Fruit fly (Drosophila melanogaster) S2 (cell line): ENCODE measurements around the gene CG13634.

Experiments
- CG8478 ChIP-seq: fragments of >200 bp; optimal IDR thresholded peaks from 2 replicates; lab custom pipeline; 2018
- CTCF ChIP-seq, 2 experiments: fragments of >200 bp; optimal IDR thresholded peaks; 2 replicates each; lab custom pipeline; 2018

DNA sequence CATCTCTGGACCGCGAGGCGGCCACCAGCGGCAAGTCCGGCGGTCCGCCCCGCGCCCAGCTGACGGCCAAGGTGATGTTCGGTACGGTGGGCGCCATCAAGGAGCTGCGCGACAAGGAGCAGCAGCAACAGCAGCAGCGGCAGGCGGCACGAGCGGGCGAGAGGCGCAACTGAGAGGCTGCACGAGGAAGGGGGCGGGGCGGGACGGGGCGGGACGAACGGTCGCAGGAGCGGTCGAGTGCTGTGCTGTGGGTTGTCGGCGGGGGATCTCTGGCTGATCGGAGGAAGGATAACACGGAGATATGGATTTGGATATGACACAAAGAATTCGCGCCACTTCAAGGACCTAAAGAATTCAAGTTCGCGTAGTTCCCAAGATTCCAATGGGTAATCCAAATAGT, 20.3 kb downstream of the CG13634 start:
- TF ChIP-seq CTCF (optimal IDR thresholded peaks at IDR 0.05; lab: Kevin White, UChicago) (no peak), CG8478 (lab: Kevin White, UChicago) (no peak)
